Worm (Caenorhabditis elegans) whole organism, midembryonic: ENCODE measurements around the gene Y40B10A.5.

Experiments used
- cog-1 ChIP-seq: sonication (generic microtip); optimal IDR thresholded peaks from 2 replicates; lab custom pipeline; 2016; ENCODE audit warnings: missing genetic modification characterization, missing compliant biosample characterization
- med-1 ChIP-seq: sonication (generic microtip); optimal IDR thresholded peaks from 2 replicates; lab custom pipeline; 2017; ENCODE audit warnings: missing genetic modification characterization, mild to moderate bottlenecking, missing compliant biosample characterization, antibody characterized with exemption, missing genetic modification reagents; ENCODE audit not compliant: insufficient read depth
- ref-1 ChIP-seq: fragments of 200-800 bp; sonication (Bioruptor generic); conservative IDR thresholded peaks from 2 replicates; pipeline ENCODE4 v1.3.6; 2022; ENCODE audit warnings: missing genetic modification reagents, missing genetic modification characterization, missing compliant biosample characterization
- ztf-23 ChIP-seq: fragments of 200-800 bp; sonication (Bioruptor generic); IDR thresholded peaks from 2 replicates; pipeline ENCODE4 v1.3.6; 2022; ENCODE audit warnings: missing genetic modification reagents, missing genetic modification characterization, missing compliant biosample characterization

- TF ChIP-seq med-1 (GFP tag; lab: Kevin White, UChicago) (no peak), ztf-23 (no peak), ref-1 (GFP tag; lab: Robert Waterston, UW) (no peak), cog-1 (no peak)
These were observed 46.2 kb downstream of the Y40B10A.5 start, which contains the start of gene alh-5 for ce11 chrV:1999531-2000094.
